Fruit fly (Drosophila melanogaster) whole organism, pupa: Measurements from ENCODE around the gene CG32055.

Source experiments
- CG12605 ChIP-seq: fragments of 200-800 bp; sonication (Bioruptor generic); IDR thresholded peaks from 2 replicates; pipeline ENCODE4 v1.3.6; 2022; ENCODE audit warnings: missing biosample characterization, missing genetic modification characterization
- CG13204 ChIP-seq: fragments of 200-800 bp; sonication (Bioruptor generic); optimal IDR thresholded peaks from 2 replicates; lab custom pipeline; 2018; ENCODE audit warnings: missing biosample characterization, mild to moderate bottlenecking, missing genetic modification characterization, moderate library complexity
- CG14655 ChIP-seq: fragments of 200-800 bp; sonication (Bioruptor generic); optimal IDR thresholded peaks from 3 replicates; lab custom pipeline; 2017; ENCODE audit warnings: mild to moderate bottlenecking, missing biosample characterization, missing genetic modification reagents, missing genetic modification characterization
- CG34367 ChIP-seq: fragments of 200-800 bp; sonication (Bioruptor generic); optimal IDR thresholded peaks from 2 replicates; lab custom pipeline; 2018; ENCODE audit warnings: missing biosample characterization, mild to moderate bottlenecking, missing genetic modification characterization
- CG4496 ChIP-seq: fragments of 200-800 bp; sonication (Bioruptor generic); IDR thresholded peaks from 3 replicates; pipeline ENCODE4 v1.3.6; 2022; ENCODE audit warnings: missing biosample characterization, missing genetic modification characterization
- CG8159 ChIP-seq: fragments of 200-800 bp; sonication (Bioruptor generic); optimal IDR thresholded peaks from 3 replicates; lab custom pipeline; 2018; ENCODE audit warnings: missing biosample characterization, mild to moderate bottlenecking, missing genetic modification characterization, moderate library complexity
- CG9948 ChIP-seq: fragments of 200-800 bp; sonication (Bioruptor generic); optimal IDR thresholded peaks from 2 replicates; lab custom pipeline; 2018; ENCODE audit warnings: missing biosample characterization, mild to moderate bottlenecking, missing genetic modification characterization, moderate library complexity
- EcR ChIP-seq: fragments of 200-800 bp; sonication (Bioruptor generic); optimal IDR thresholded peaks from 3 replicates; lab custom pipeline; 2019; ENCODE audit warnings: missing biosample characterization, missing genetic modification characterization, mild to moderate bottlenecking, moderate library complexity, missing genetic modification reagents
- Ets98B ChIP-seq: fragments of 200-800 bp; sonication (Bioruptor generic); IDR thresholded peaks from 2 replicates; pipeline ENCODE4 v1.3.6; 2022; ENCODE audit warnings: missing biosample characterization, missing genetic modification characterization
- Pif1A ChIP-seq: fragments of 200-800 bp; sonication (Bioruptor generic); optimal IDR thresholded peaks from 3 replicates; lab custom pipeline; 2016; ENCODE audit warnings: missing biosample characterization, missing genetic modification characterization
- Pif1B ChIP-seq: fragments of 200-800 bp; sonication (Bioruptor generic); optimal IDR thresholded peaks from 3 replicates; lab custom pipeline; 2016; ENCODE audit warnings: missing biosample characterization, missing genetic modification characterization

- no peak for TF ChIP-seq CG9948 (tag; lab: Kevin White, UChicago)
- no peak for TF ChIP-seq CG34367 (tag; lab: Kevin White, UChicago)
- TF ChIP-seq CG12605 (GFP tag; lab: Robert Waterston, UW): no peak
- no peak for TF ChIP-seq Ets98B (GFP tag; lab: Robert Waterston, UW)
- no peak for TF ChIP-seq CG8159 (tag; lab: Kevin White, UChicago)
- no peak for TF ChIP-seq CG14655
- no peak for TF ChIP-seq CG13204 (GFP tag; lab: Kevin White, UChicago)
- no peak for TF ChIP-seq EcR (GFP tag; lab: Kevin White, UChicago)
- TF ChIP-seq Pif1A (GFP tag; lab: Kevin White, UChicago): no peak
- no peak for TF ChIP-seq Pif1B
- TF ChIP-seq CG4496 (GFP tag; lab: Robert Waterston, UW): no peak
Measured at dm6 chr3L:10233025-10233424, 13.1 kb upstream of the CG32055 start.
